Worm (Caenorhabditis elegans): ENCODE results near the gene larp-1.

Gene larp-1

ce11 chrIII:5013915-5014346 lies 3.5 kb downstream of the larp-1 start (continued):
- 0 out of 2 replicates have a peak, but pooled peaks have one; percentile 34 for TF ChIP-seq tra-1 (GFP tag; IDR thresholded peaks at IDR 0.05)
- no peak for TF ChIP-seq Y48G9A.11 (GFP tag; IDR thresholded peaks at IDR 0.05)
- TF ChIP-seq gei-8 (GFP tag; optimal IDR thresholded peaks at IDR 0.05), result peak; percentile 21
- TF ChIP-seq lin-38 (GFP tag; IDR thresholded peaks at IDR 0.05), result peak; percentile 67
- TF ChIP-seq ceh-32 (tag; optimal IDR thresholded peaks at IDR 0.05; ENCODE audit: poor library complexity), result no peak

ce11 chrIII:5012460-5012859 lies 5.0 kb downstream of the larp-1 start:
- peak in 1 of 2 experiments; percentile 38 for TF ChIP-seq unc-62 (GFP tag; optimal IDR thresholded peaks at IDR 0.05 in 1 of 2)
- no peak for TF ChIP-seq unc-62 (tag; optimal IDR thresholded peaks at IDR 0.05)
- TF ChIP-seq Y75B8A.6 (GFP tag; IDR thresholded peaks at IDR 0.05), result no peak
- peak; percentile 43 for TF ChIP-seq aha-1 (tag)
- no peak for TF ChIP-seq vab-7 (GFP tag; IDR thresholded peaks at IDR 0.05)

- peak in 1 of 2 experiments; percentile 96 for TF ChIP-seq unc-62 (GFP tag; optimal IDR thresholded peaks at IDR 0.05 in 1 of 2)
- no peak for TF ChIP-seq unc-62 (tag; optimal IDR thresholded peaks at IDR 0.05)
- no peak for TF ChIP-seq daf-16 (GFP tag; optimal IDR thresholded peaks at IDR 0.05)
- no peak for TF ChIP-seq daf-16 (tag; optimal IDR thresholded peaks at IDR 0.05)
- TF ChIP-seq set-16 (GFP tag; IDR thresholded peaks at IDR 0.05), result peak; percentile 13; the same call in 1 of the 2 replicates
- TF ChIP-seq lin-38 (GFP tag; IDR thresholded peaks at IDR 0.05), result peak; percentile 32; the same call in 1 of the 2 replicates
- peak; percentile 83 for TF ChIP-seq aha-1 (tag)
- TF ChIP-seq daf-19 (GFP tag; conservative IDR thresholded peaks at IDR 0.05), result no peak
Measured at ce11 chrIII:5010723-5011122, 6.7 kb downstream of the larp-1 start.

ce11 chrIII:5008730-5009129 lies 8.7 kb downstream of the larp-1 start, which contains the start of gene R144.11:
R144.11 (minus strand) TSS chrIII:5008830.
- TF ChIP-seq saeg-2 (GFP tag; IDR thresholded peaks at IDR 0.05) (no peak), ZK337.2 (GFP tag; IDR thresholded peaks at IDR 0.05) (no peak), set-16 (GFP tag; IDR thresholded peaks at IDR 0.05) (no peak), ama-1 (optimal IDR thresholded peaks at IDR 0.05) (no peak), vab-7 (GFP tag; IDR thresholded peaks at IDR 0.05) (no peak), daf-16 (GFP tag; optimal IDR thresholded peaks at IDR 0.05) (no peak), daf-16 (tag; optimal IDR thresholded peaks at IDR 0.05) (no peak), daf-19 (GFP tag; conservative IDR thresholded peaks at IDR 0.05) (no peak), ctbp-1 (GFP tag; IDR thresholded peaks at IDR 0.05) (no peak), lsy-2 (tag; optimal IDR thresholded peaks at IDR 0.05) (no peak), lin-13 (GFP tag; optimal IDR thresholded peaks at IDR 0.05) (no peak), nhr-102 (tag; optimal IDR thresholded peaks at IDR 0.05) (no peak), mep-1 (tag; optimal IDR thresholded peaks at IDR 0.05) (no peak), php-3 (GFP tag; IDR thresholded peaks at IDR 0.05) (no peak), nhr-25 (tag; optimal IDR thresholded peaks at IDR 0.05; ENCODE audit: borderline replicate concordance, insufficient read depth) (no peak), dmd-8 (GFP tag; IDR thresholded peaks at IDR 0.05) (no peak)

- TF ChIP-seq spr-3 (GFP tag; optimal IDR thresholded peaks at IDR 0.05) (no peak), ceh-28 (tag; optimal IDR thresholded peaks at IDR 0.05) (no peak), dmd-6 (GFP tag; IDR thresholded peaks at IDR 0.05) (no peak), F44E2.7 (GFP tag; IDR thresholded peaks at IDR 0.05) (no peak), fkh-10 (GFP tag; optimal IDR thresholded peaks at IDR 0.05) (no peak), attf-4 (tag; optimal IDR thresholded peaks at IDR 0.05) (no peak), aly-2 (tag; optimal IDR thresholded peaks at IDR 0.05) (no peak), mxl-3 (GFP tag; optimal IDR thresholded peaks at IDR 0.05) (no peak), ceh-82 (tag; optimal IDR thresholded peaks at IDR 0.05) (no peak), skn-1 (tag; optimal IDR thresholded peaks at IDR 0.05) (no peak), mes-2 (tag; optimal IDR thresholded peaks at IDR 0.05; ENCODE audit: poor library complexity, severe bottlenecking) (no peak), Y48G9A.11 (GFP tag; IDR thresholded peaks at IDR 0.05) (no peak)
Measured at ce11 chrIII:5006881-5007280, 10.6 kb downstream of the larp-1 start, which contains the start of gene R144.12. R144.12 (minus strand) TSS chrIII:5006981.
